Fruit fly (Drosophila melanogaster): ENCODE data around the gene CG13639.

Gene CG13639

DNA sequence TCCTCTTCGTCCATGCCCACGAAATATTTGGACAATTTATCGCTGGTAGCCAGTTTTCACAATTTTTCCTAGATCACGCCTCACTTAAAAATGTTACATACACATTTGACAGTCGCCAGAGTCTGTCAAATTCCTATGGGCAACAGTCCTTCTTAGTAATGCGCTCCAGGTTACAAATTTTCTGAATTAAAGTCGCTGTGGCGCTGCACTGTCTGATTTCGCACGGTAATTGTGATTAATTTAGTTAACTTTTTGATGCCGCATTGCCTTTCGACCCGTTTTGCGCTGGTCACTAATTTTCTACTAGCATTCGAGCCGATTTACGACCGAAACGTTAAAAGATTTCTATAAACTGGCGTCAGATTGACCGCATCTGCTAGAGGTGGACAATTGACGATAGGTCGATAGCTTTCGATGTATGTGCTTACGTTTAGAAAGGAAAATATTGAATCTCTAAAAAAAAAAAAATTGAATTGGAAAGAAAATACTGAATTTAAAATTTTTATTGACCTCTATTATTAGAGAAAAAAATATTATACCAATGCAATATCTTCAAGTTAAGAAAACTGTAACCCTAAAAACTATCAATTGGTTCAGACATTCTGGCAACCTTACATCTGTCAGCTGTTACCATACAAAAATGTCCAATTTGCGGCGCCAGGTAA is 46.4 kb downstream of the CG13639 start, which contains the start of the genes lili and CG34150 (continued):
- TF ChIP-seq br (optimal IDR thresholded peaks at IDR 0.05) (no peak), sim (GFP tag; IDR thresholded peaks at IDR 0.05) (no peak), dysf (GFP tag; IDR thresholded peaks at IDR 0.05) (peak; percentile 66), az2 (GFP tag; optimal IDR thresholded peaks at IDR 0.05) (peak; percentile 80), CG3407 (GFP tag; optimal IDR thresholded peaks at IDR 0.05) (peak; percentile 13), CG32772 (GFP tag; IDR thresholded peaks at IDR 0.05) (peak; percentile 73), CG8388 (GFP tag; optimal IDR thresholded peaks at IDR 0.05) (peak; percentile 55), CG14014 (GFP tag; IDR thresholded peaks at IDR 0.05) (peak; percentile 78), disco-r (GFP tag; optimal IDR thresholded peaks at IDR 0.05) (no peak), Antp (GFP tag; optimal IDR thresholded peaks at IDR 0.05) (peak; percentile 55), stc (GFP tag; IDR thresholded peaks at IDR 0.05) (peak; percentile 56), Dek (tag; optimal IDR thresholded peaks at IDR 0.05) (peak; percentile 62), HLH3B (GFP tag; IDR thresholded peaks at IDR 0.05) (peak; percentile 64), ems (GFP tag; optimal IDR thresholded peaks at IDR 0.05) (peak; percentile 70), CG7786 (GFP tag; optimal IDR thresholded peaks at IDR 0.05) (peak; percentile 74), CG31441 (GFP tag; IDR thresholded peaks at IDR 0.05) (peak; percentile 78), CG33557 (GFP tag; optimal IDR thresholded peaks at IDR 0.05) (peak; percentile 76), salm (tag; optimal IDR thresholded peaks at IDR 0.05) (no peak), CG1024 (GFP tag; IDR thresholded peaks at IDR 0.05) (peak; percentile 57), dmrt99B (tag; optimal IDR thresholded peaks at IDR 0.05) (no peak), CG15601 (tag; optimal IDR thresholded peaks at IDR 0.05) (peak; percentile 84), Stat92E (GFP tag; optimal IDR thresholded peaks at IDR 0.05) (no peak), shn (GFP tag; optimal IDR thresholded peaks at IDR 0.05) (peak; percentile 47), Dref (GFP tag; IDR thresholded peaks at IDR 0.05) (peak; percentile 74), Blimp-1 (GFP tag; optimal IDR thresholded peaks at IDR 0.05) (peak; percentile 76), CG9215 (GFP tag; IDR thresholded peaks at IDR 0.05) (peak; percentile 73), Atf6 (GFP tag; IDR thresholded peaks at IDR 0.05) (peak; percentile 80; the same call in 1 of the 2 replicates), kni (GFP tag; optimal IDR thresholded peaks at IDR 0.05) (peak; percentile 2), Gsc (GFP tag; IDR thresholded peaks at IDR 0.05) (no peak), Sox100B (GFP tag; optimal IDR thresholded peaks at IDR 0.05) (no peak), CG2116 (GFP tag; optimal IDR thresholded peaks at IDR 0.05) (peak; percentile 89), CG15514 (GFP tag; optimal IDR thresholded peaks at IDR 0.05) (peak; percentile 79), Elba2 (GFP tag; optimal IDR thresholded peaks at IDR 0.05) (no peak), gfzf (GFP tag; optimal IDR thresholded peaks at IDR 0.05) (peak; percentile 35), CG18011 (GFP tag; optimal IDR thresholded peaks at IDR 0.05) (peak; percentile 53), gt (GFP tag; IDR thresholded peaks at IDR 0.05) (no peak), CG10321 (GFP tag; IDR thresholded peaks at IDR 0.05) (no peak), ci (GFP tag; IDR thresholded peaks at IDR 0.05) (peak; percentile 73), dmrt11E (tag; optimal IDR thresholded peaks at IDR 0.05) (peak; percentile 69), CG10959 (GFP tag; IDR thresholded peaks at IDR 0.05) (no peak), Nf-YA (GFP tag; IDR thresholded peaks at IDR 0.05) (peak; percentile 50; the same call in 1 of the 2 replicates), Kr (GFP tag; optimal IDR thresholded peaks at IDR 0.05) (no peak), Dbx (GFP tag; IDR thresholded peaks at IDR 0.05) (peak; percentile 82), CG2202 (tag; optimal IDR thresholded peaks at IDR 0.05) (peak; percentile 32), CG3065 (GFP tag; optimal IDR thresholded peaks at IDR 0.05) (no peak), lmd (GFP tag; IDR thresholded peaks at IDR 0.05) (peak; percentile 61; the same call in 1 of the 2 replicates), CG2129 (GFP tag; IDR thresholded peaks at IDR 0.05; ENCODE audit: partially characterized antibody) (peak; percentile 41; the same call in 1 of the 2 replicates), chinmo (GFP tag; IDR thresholded peaks at IDR 0.05; ENCODE audit: partially characterized antibody) (no peak), CG17829 (tag; optimal IDR thresholded peaks at IDR 0.05) (peak; percentile 81), unpg (GFP tag; optimal IDR thresholded peaks at IDR 0.05) (peak; percentile 71)
